Fruit fly (Drosophila melanogaster) whole organism, wandering third instar larva: ENCODE measurements around the gene P5CDh2.

ENCODE experiments used
- Abd-B ChIP-seq: fragments of >200 bp; optimal IDR thresholded peaks from 2 replicates; lab custom pipeline; 2017; ENCODE audit warnings: missing biosample characterization, missing genetic modification characterization
- CG32264 ChIP-seq: fragments of 200-800 bp; sonication (Bioruptor generic); optimal IDR thresholded peaks from 2 replicates; lab custom pipeline; 2016; ENCODE audit warnings: missing biosample characterization, missing genetic modification characterization
- CG9705 ChIP-seq: fragments of 200-800 bp; sonication (Bioruptor generic); optimal IDR thresholded peaks from 2 replicates; lab custom pipeline; 2018; ENCODE audit warnings: missing biosample characterization, mild to moderate bottlenecking, missing genetic modification characterization
- CrebA ChIP-seq: fragments of 200-800 bp; sonication (Bioruptor generic); optimal IDR thresholded peaks from 2 replicates; lab custom pipeline; 2016; ENCODE audit warnings: missing biosample characterization, mild to moderate bottlenecking, missing genetic modification characterization, borderline replicate concordance
- Dfd ChIP-seq: fragments of >200 bp; optimal IDR thresholded peaks from 2 replicates; lab custom pipeline; 2017; ENCODE audit warnings: missing biosample characterization, missing genetic modification characterization
- Dif ChIP-seq: fragments of 200-275, 200-300 bp; sonication (Bioruptor generic); optimal IDR thresholded peaks from 2 replicates; lab custom pipeline; 2018; ENCODE audit warnings: missing biosample characterization, missing genetic modification characterization; ENCODE audit not compliant: partially characterized antibody
- GATAd ChIP-seq: sonication (Bioruptor generic); optimal IDR thresholded peaks from 2 replicates; lab custom pipeline; 2016; ENCODE audit warnings: missing biosample characterization, missing genetic modification characterization
- HLH106 ChIP-seq: fragments of 200-800 bp; optimal IDR thresholded peaks from 3 replicates; lab custom pipeline; 2019; ENCODE audit warnings: missing biosample characterization, mild to moderate bottlenecking, missing genetic modification characterization, moderate library complexity
- Hr78 ChIP-seq: fragments of >200 bp; optimal IDR thresholded peaks from 2 replicates; lab custom pipeline; 2017; ENCODE audit warnings: missing biosample characterization, missing genetic modification characterization
- Hr83 ChIP-seq: fragments of 200-300 bp; sonication (Bioruptor generic); optimal IDR thresholded peaks from 2 replicates; lab custom pipeline; 2016; ENCODE audit warnings: missing biosample characterization, mild to moderate bottlenecking, missing genetic modification characterization, moderate library complexity; ENCODE audit not compliant: poor library complexity, severe bottlenecking
- Jra ChIP-seq: sonication (Bioruptor generic); optimal IDR thresholded peaks from 2 replicates; lab custom pipeline; 2016; ENCODE audit warnings: missing biosample characterization, missing genetic modification characterization
- Mio ChIP-seq: sonication (Bioruptor generic); optimal IDR thresholded peaks from 2 replicates; lab custom pipeline; 2016; ENCODE audit warnings: missing biosample characterization, missing genetic modification characterization
- Myc ChIP-seq: fragments of >200 bp; optimal IDR thresholded peaks from 2 replicates; lab custom pipeline; 2017
- N ChIP-seq: fragments of >200 bp; optimal IDR thresholded peaks from 2 replicates; lab custom pipeline; 2018; ENCODE audit warnings: missing biosample characterization, missing external identifiers, missing genetic modification characterization
- Rel ChIP-seq, 2 experiments: fragments of 200-800 bp; sonication (Bioruptor generic) in 1 of 2; optimal IDR thresholded peaks; 2 replicates in 1 of 2; 3 replicates in 1 of 2; lab custom pipeline; 2016 to 2019; ENCODE audit warnings: mild to moderate bottlenecking in 2 of 2, missing biosample characterization in 2 of 2, missing genetic modification characterization in 2 of 2, moderate library complexity in 1 of 2
- Sp1 ChIP-seq: fragments of 200-800 bp; sonication (Bioruptor generic); optimal IDR thresholded peaks from 3 replicates; lab custom pipeline; 2019; ENCODE audit warnings: missing biosample characterization, mild to moderate bottlenecking, missing genetic modification characterization, moderate library complexity
- Vsx2 ChIP-seq: fragments of 200-300, 225-300 bp; sonication (Bioruptor generic); optimal IDR thresholded peaks from 2 replicates; lab custom pipeline; 2018; ENCODE audit warnings: missing biosample characterization, missing genetic modification characterization; ENCODE audit not compliant: partially characterized antibody
- br ChIP-seq: fragments of 200-800 bp; sonication (Bioruptor generic); optimal IDR thresholded peaks from 2 replicates; lab custom pipeline; 2016; ENCODE audit warnings: missing biosample characterization, missing genetic modification characterization
- brk ChIP-seq: fragments of 200-800 bp; sonication (Bioruptor generic); optimal IDR thresholded peaks from 2 replicates; lab custom pipeline; 2016; ENCODE audit warnings: missing biosample characterization, mild to moderate bottlenecking, missing genetic modification characterization
- dl ChIP-seq, 2 experiments: fragments of 175-275, 200-275 bp in 1 of 2; fragments of 200-275 bp in 1 of 2; sonication (Bioruptor generic); optimal IDR thresholded peaks; lab custom pipeline; 2018; ENCODE audit warnings: mild to moderate bottlenecking in 2 of 2, missing biosample characterization in 2 of 2, missing genetic modification characterization in 2 of 2, moderate library complexity in 2 of 2; ENCODE audit not compliant: partially characterized antibody in 2 of 2, insufficient read depth in 1 of 2
- dsf ChIP-seq: sonication (Bioruptor generic); optimal IDR thresholded peaks from 2 replicates; lab custom pipeline; 2016; ENCODE audit warnings: missing biosample characterization, missing genetic modification characterization, borderline replicate concordance
- foxo ChIP-seq, 2 experiments: fragments of 200-800 bp; sonication (Bioruptor generic); optimal IDR thresholded peaks; 2 replicates in 1 of 2; 3 replicates in 1 of 2; lab custom pipeline; 2016 to 2017; ENCODE audit warnings: missing biosample characterization in 2 of 2, missing genetic modification characterization in 2 of 2
- fru ChIP-seq: fragments of 200-800 bp; sonication (Bioruptor generic); optimal IDR thresholded peaks from 3 replicates; lab custom pipeline; 2016; ENCODE audit warnings: missing biosample characterization, mild to moderate bottlenecking, missing genetic modification characterization
- h ChIP-seq: fragments of 200-800 bp; sonication (Bioruptor generic); optimal IDR thresholded peaks from 3 replicates; lab custom pipeline; 2016; ENCODE audit warnings: missing biosample characterization, mild to moderate bottlenecking, missing genetic modification characterization
- lola ChIP-seq: fragments of >200 bp; optimal IDR thresholded peaks from 2 replicates; lab custom pipeline; 2017; ENCODE audit warnings: missing biosample characterization, missing genetic modification characterization
- pan ChIP-seq: fragments of >200 bp; optimal IDR thresholded peaks from 2 replicates; lab custom pipeline; 2017
- psq ChIP-seq: fragments of 200-800 bp; sonication (Bioruptor generic); optimal IDR thresholded peaks from 3 replicates; lab custom pipeline; 2017; ENCODE audit warnings: missing biosample characterization, mild to moderate bottlenecking, missing genetic modification characterization, moderate library complexity
- rgr ChIP-seq: fragments of 200-800 bp; sonication (Bioruptor generic); optimal IDR thresholded peaks from 3 replicates; lab custom pipeline; 2016; ENCODE audit warnings: missing biosample characterization, mild to moderate bottlenecking, missing genetic modification characterization
- sage ChIP-seq: fragments of 200-800 bp; sonication (Bioruptor generic); optimal IDR thresholded peaks from 2 replicates; lab custom pipeline; 2016; ENCODE audit warnings: missing biosample characterization, mild to moderate bottlenecking, missing genetic modification characterization
- sv ChIP-seq: fragments of 200-800 bp; sonication (Bioruptor generic); optimal IDR thresholded peaks from 3 replicates; lab custom pipeline; 2016; ENCODE audit warnings: missing biosample characterization, missing genetic modification characterization
- tai ChIP-seq: sonication (Bioruptor generic); optimal IDR thresholded peaks from 2 replicates; lab custom pipeline; 2016; ENCODE audit warnings: missing biosample characterization, missing genetic modification characterization
- woc ChIP-seq: sonication (Bioruptor generic); optimal IDR thresholded peaks from 2 replicates; lab custom pipeline; 2016; ENCODE audit warnings: missing biosample characterization, mild to moderate bottlenecking, missing genetic modification characterization

P5CDh2 gene

dm6 chr3R:21862868-21863267, 14.9 kb upstream of the P5CDh2 start:
- no peak for TF ChIP-seq Dfd (GFP tag; lab: Kevin White, UChicago)
- no peak for TF ChIP-seq Abd-B (GFP tag; lab: Kevin White, UChicago)
- no peak for TF ChIP-seq HLH106 (tag; lab: Kevin White, UChicago)
- TF ChIP-seq psq (GFP tag; lab: Kevin White, UChicago): no peak
- TF ChIP-seq dsf (GFP tag; lab: Kevin White, UChicago): no peak
- TF ChIP-seq Jra (GFP tag; lab: Kevin White, UChicago): no peak
- TF ChIP-seq Hr83: no peak
- no peak for TF ChIP-seq Rel (GFP tag; optimal IDR thresholded peaks at IDR 0.05; lab: Kevin White, UChicago)
- TF ChIP-seq Rel (tag; optimal IDR thresholded peaks at IDR 0.05; lab: Kevin White, UChicago): no peak
- no peak for TF ChIP-seq Dif
- TF ChIP-seq foxo (GFP tag; optimal IDR thresholded peaks at IDR 0.05; lab: Kevin White, UChicago): no peak
- TF ChIP-seq lola (GFP tag; lab: Kevin White, UChicago): no peak
- no peak for TF ChIP-seq sage (GFP tag; lab: Kevin White, UChicago)
- no peak for TF ChIP-seq rgr (GFP tag; lab: Kevin White, UChicago)
- no peak for TF ChIP-seq sv (GFP tag; lab: Kevin White, UChicago)
- TF ChIP-seq CG9705 (GFP tag; lab: Kevin White, UChicago): no peak
- TF ChIP-seq br: no peak
- no peak for TF ChIP-seq Sp1 (GFP tag; lab: Kevin White, UChicago)
- TF ChIP-seq Mio: no peak
- TF ChIP-seq tai (GFP tag; lab: Kevin White, UChicago): no peak

- TF ChIP-seq Vsx2 (GFP tag; lab: Kevin White, UChicago) (no peak), Dif (no peak), Hr78 (no peak), dl (GFP tag; optimal IDR thresholded peaks at IDR 0.05; lab: Kevin White, UChicago; ENCODE audit: insufficient read depth in 1 of 2, partially characterized antibody in 2 of 2) (no peak), Rel (GFP tag; optimal IDR thresholded peaks at IDR 0.05; lab: Kevin White, UChicago) (no peak), Rel (tag; optimal IDR thresholded peaks at IDR 0.05; lab: Kevin White, UChicago) (peak; percentile 12), woc (GFP tag; lab: Kevin White, UChicago) (no peak), sage (GFP tag; lab: Kevin White, UChicago) (no peak), pan (lab: Kevin White, UChicago) (no peak)
- TF ChIP-seq, all 38 proteins: peak for 1
These were observed 13.8 kb upstream of the P5CDh2 start for dm6 chr3R:21863817-21864384.

- no peak for TF ChIP-seq Mio
- no peak for TF ChIP-seq Rel (GFP tag; optimal IDR thresholded peaks at IDR 0.05; lab: Kevin White, UChicago)
- no peak for TF ChIP-seq Rel (tag; optimal IDR thresholded peaks at IDR 0.05; lab: Kevin White, UChicago)
- no peak for TF ChIP-seq fru (GFP tag; lab: Kevin White, UChicago)
- TF ChIP-seq CG32264 (GFP tag; lab: Kevin White, UChicago): no peak
- TF ChIP-seq tai (GFP tag; lab: Kevin White, UChicago): no peak
- TF ChIP-seq CG9705 (GFP tag; lab: Kevin White, UChicago): no peak
- no peak for TF ChIP-seq HLH106 (tag; lab: Kevin White, UChicago)
- no peak for TF ChIP-seq Myc (lab: Kevin White, UChicago)
- no peak for TF ChIP-seq brk (GFP tag; lab: Kevin White, UChicago)
These were observed 13.3 kb upstream of the P5CDh2 start for dm6 chr3R:21864484-21864883.

DNA sequence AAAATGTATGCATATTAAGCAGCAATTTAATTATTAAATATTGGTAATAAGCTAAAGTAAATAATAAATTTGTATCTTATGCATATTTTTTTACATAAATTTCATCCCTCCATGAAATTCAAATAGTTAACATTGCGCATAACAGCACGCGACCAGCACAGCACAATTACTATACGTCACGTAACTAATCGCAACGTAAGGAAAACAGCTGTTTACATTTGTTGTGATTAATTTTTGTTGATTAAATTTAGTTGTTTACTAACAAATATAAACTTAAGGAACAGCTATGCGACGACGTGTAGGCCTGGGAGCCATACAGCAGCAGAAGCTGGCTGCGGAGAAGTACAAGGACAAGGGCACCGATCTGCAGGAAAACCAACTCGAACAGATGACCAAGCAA, 12.7 kb upstream of the P5CDh2 start, which contains the start of gene lsn:
Gene lsn, plus strand, starts transcription at position 177 of the 400 bp plus-strand sequence.
- TF ChIP-seq CrebA (GFP tag; lab: Kevin White, UChicago) (peak; percentile 2), Hr78 (no peak), brk (GFP tag; lab: Kevin White, UChicago) (peak; percentile 41), sage (GFP tag; lab: Kevin White, UChicago) (peak; percentile 12)

DNA sequence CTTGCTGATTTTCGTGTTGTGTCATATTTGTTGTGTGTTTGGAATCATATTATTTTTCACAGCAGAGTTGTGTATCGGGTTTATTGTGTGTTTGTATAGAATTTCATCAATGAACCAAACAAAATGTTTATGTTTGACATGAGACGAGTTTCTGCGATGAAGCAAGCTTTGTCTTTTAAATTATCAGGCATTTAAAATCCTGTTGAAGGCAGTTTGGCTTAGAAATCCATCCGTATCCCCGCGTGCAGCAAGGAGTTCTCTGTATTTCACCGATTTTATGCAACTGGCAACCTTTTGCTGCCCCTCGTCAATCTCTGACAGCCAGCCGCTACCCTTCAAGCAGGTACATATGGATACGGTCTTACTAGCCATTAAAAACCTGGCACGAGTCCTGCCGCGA, 9.9 kb upstream of the P5CDh2 start, which contains the start of the genes CG6569 and Cby:
Gene CG6569, minus strand, starts transcription at position 101 of the 400 bp plus-strand sequence.
Gene Cby, plus strand, starts transcription at position 185 of the 400 bp plus-strand sequence.
- TF ChIP-seq Dfd (GFP tag; lab: Kevin White, UChicago): no peak
- TF ChIP-seq h (GFP tag; lab: Kevin White, UChicago): no peak
- no peak for TF ChIP-seq CrebA (GFP tag; lab: Kevin White, UChicago)
- no peak for TF ChIP-seq GATAd (GFP tag; lab: Kevin White, UChicago)
- no peak for TF ChIP-seq dl (GFP tag; optimal IDR thresholded peaks at IDR 0.05; lab: Kevin White, UChicago; ENCODE audit: insufficient read depth in 1 of 2, partially characterized antibody in 2 of 2)
- no peak for TF ChIP-seq sv (GFP tag; lab: Kevin White, UChicago)
- TF ChIP-seq Rel (GFP tag; optimal IDR thresholded peaks at IDR 0.05; lab: Kevin White, UChicago): no peak
- no peak for TF ChIP-seq Rel (tag; optimal IDR thresholded peaks at IDR 0.05; lab: Kevin White, UChicago)
- TF ChIP-seq foxo (GFP tag; optimal IDR thresholded peaks at IDR 0.05; lab: Kevin White, UChicago): no peak
- TF ChIP-seq N (GFP tag; lab: Kevin White, UChicago): no peak
- TF ChIP-seq Vsx2 (GFP tag; lab: Kevin White, UChicago): no peak
- no peak for TF ChIP-seq brk (GFP tag; lab: Kevin White, UChicago)
- TF ChIP-seq, all 38 proteins: peak for 0
